Fruit fly (Drosophila melanogaster) whole organism, prepupa: Measurements from ENCODE around the gene CG1647.

Source experiments
- CG15336 ChIP-seq: fragments of 200-800 bp; sonication (Bioruptor generic); IDR thresholded peaks from 2 replicates; pipeline ENCODE4 v1.3.6; 2022; ENCODE audit warnings: missing biosample characterization, missing genetic modification characterization
- CG32006 ChIP-seq: fragments of 200-800 bp; sonication (Bioruptor generic); optimal IDR thresholded peaks from 3 replicates; lab custom pipeline; 2017; ENCODE audit warnings: missing biosample characterization, mild to moderate bottlenecking, missing genetic modification characterization
- CG3919 ChIP-seq: fragments of 200-800 bp; sonication (Bioruptor generic); optimal IDR thresholded peaks from 3 replicates; lab custom pipeline; 2016; ENCODE audit warnings: missing biosample characterization, missing genetic modification characterization
- CG6163 ChIP-seq: fragments of 200-800 bp; sonication (Bioruptor generic); IDR thresholded peaks from 3 replicates; pipeline ENCODE4 v1.3.6; 2022; ENCODE audit warnings: missing biosample characterization, missing genetic modification characterization
- CG6854 ChIP-seq: fragments of 200-800 bp; sonication (Bioruptor generic); optimal IDR thresholded peaks from 2 replicates; lab custom pipeline; 2017; ENCODE audit warnings: missing biosample characterization, mild to moderate bottlenecking, missing genetic modification characterization
- cyc ChIP-seq: fragments of 200-800 bp; sonication (Bioruptor generic); optimal IDR thresholded peaks from 3 replicates; lab custom pipeline; 2016; ENCODE audit warnings: missing biosample characterization, missing genetic modification characterization
- fd85E ChIP-seq: fragments of 200-800 bp; sonication (Bioruptor generic); optimal IDR thresholded peaks from 3 replicates; lab custom pipeline; 2016; ENCODE audit warnings: missing biosample characterization, missing genetic modification characterization
- salr ChIP-seq, 2 experiments: fragments of 200-800 bp; sonication (Bioruptor generic); optimal IDR thresholded peaks; 3 replicates each; lab custom pipeline; 2016 to 2018; ENCODE audit warnings: missing biosample characterization in 2 of 2, missing genetic modification characterization in 2 of 2, mild to moderate bottlenecking in 1 of 2
- svp ChIP-seq: fragments of 200-800 bp; sonication (Bioruptor generic); peaks from one replicate; lab custom pipeline; 2016; ENCODE audit warnings: missing biosample characterization, missing genetic modification characterization
- topi ChIP-seq: fragments of 200-800 bp; sonication (Bioruptor generic); optimal IDR thresholded peaks from 3 replicates; lab custom pipeline; 2016; ENCODE audit warnings: missing biosample characterization, missing genetic modification characterization

- TF ChIP-seq CG6854 (GFP tag; lab: Kevin White, UChicago): no peak
- TF ChIP-seq cyc (GFP tag; lab: Kevin White, UChicago): peak; percentile 45
- TF ChIP-seq CG32006 (GFP tag; lab: Kevin White, UChicago): no peak
- no peak for TF ChIP-seq topi (GFP tag; lab: Kevin White, UChicago)
- no peak for TF ChIP-seq fd85E
- no peak for TF ChIP-seq salr (GFP tag; optimal IDR thresholded peaks at IDR 0.05; lab: Kevin White, UChicago)
- no peak for TF ChIP-seq CG15336 (GFP tag; lab: Robert Waterston, UW)
- no peak for TF ChIP-seq CG6163 (GFP tag; lab: Robert Waterston, UW)
- no peak for TF ChIP-seq CG3919 (GFP tag; lab: Kevin White, UChicago)
- peak; percentile 79 for TF ChIP-seq svp (GFP tag; lab: Kevin White, UChicago)
Measured at dm6 chr3R:28830746-28831145, 10.7 kb downstream of the CG1647 start.
